Worm (Caenorhabditis elegans) whole organism, mixed stage, embryonic: ENCODE results near the gene ssp-34.

Experiments
- M03D4.4 ChIP-seq: sonication (generic microtip); optimal IDR thresholded peaks from 2 replicates; lab custom pipeline; 2017; ENCODE audit warnings: mild to moderate bottlenecking, missing genetic modification characterization, missing compliant biosample characterization
- bed-3 ChIP-seq: fragments of 200-800 bp; sonication (Bioruptor generic); optimal IDR thresholded peaks from 3 replicates; lab custom pipeline; 2018; ENCODE audit warnings: mild to moderate bottlenecking, missing genetic modification characterization, moderate library complexity, missing compliant biosample characterization
- blmp-1 ChIP-seq: fragments of 150-350 bp; optimal IDR thresholded peaks from 2 replicates; lab custom pipeline; 2014; ENCODE audit warnings: missing biosample characterization, missing genetic modification characterization
- ceh-39 ChIP-seq: fragments of 150-350 bp; optimal IDR thresholded peaks from 2 replicates; lab custom pipeline; 2014; ENCODE audit warnings: missing biosample characterization, missing genetic modification characterization
- ceh-83 ChIP-seq: fragments of 200-800 bp; sonication (Bioruptor generic); optimal IDR thresholded peaks from 2 replicates; lab custom pipeline; 2018; ENCODE audit warnings: mild to moderate bottlenecking, missing genetic modification characterization, missing compliant biosample characterization
- ces-1 ChIP-seq: fragments of 150-350 bp; optimal IDR thresholded peaks from 2 replicates; lab custom pipeline; 2014; ENCODE audit warnings: missing biosample characterization, missing genetic modification reagents, missing genetic modification characterization
- drap-1 ChIP-seq: fragments of 200-800 bp; sonication (Bioruptor generic); optimal IDR thresholded peaks from 3 replicates; lab custom pipeline; 2018; ENCODE audit warnings: mild to moderate bottlenecking, missing genetic modification characterization, missing compliant biosample characterization
- elt-3 ChIP-seq: fragments of 150-350 bp; optimal IDR thresholded peaks from 2 replicates; lab custom pipeline; 2014; ENCODE audit warnings: missing biosample characterization, missing genetic modification characterization
- flh-1 ChIP-seq: fragments of 200-800 bp; sonication (Bioruptor generic); optimal IDR thresholded peaks from 2 replicates; lab custom pipeline; 2018; ENCODE audit warnings: mild to moderate bottlenecking, missing genetic modification characterization, moderate library complexity, missing compliant biosample characterization
- ham-2 ChIP-seq: fragments of 200-800 bp; sonication (Bioruptor generic); optimal IDR thresholded peaks from 2 replicates; lab custom pipeline; 2018; ENCODE audit warnings: mild to moderate bottlenecking, missing genetic modification characterization, missing compliant biosample characterization
- hlh-1 ChIP-seq: fragments of 150-350 bp; optimal IDR thresholded peaks from 2 replicates; lab custom pipeline; 2014; ENCODE audit warnings: missing biosample characterization, missing genetic modification reagents, missing genetic modification characterization
- lin-13 ChIP-seq: fragments of 150-350 bp; optimal IDR thresholded peaks from 2 replicates; lab custom pipeline; 2014; ENCODE audit warnings: missing biosample characterization, missing genetic modification characterization
- lin-32 ChIP-seq: fragments of 200-800 bp; sonication (Bioruptor generic); optimal IDR thresholded peaks from 2 replicates; lab custom pipeline; 2018; ENCODE audit warnings: mild to moderate bottlenecking, missing genetic modification characterization, missing compliant biosample characterization
- lsy-2 ChIP-seq: fragments of 150-350 bp; optimal IDR thresholded peaks from 2 replicates; lab custom pipeline; 2014; ENCODE audit warnings: missing biosample characterization, missing genetic modification characterization
- mab-5 ChIP-seq: fragments of 150-350 bp; optimal IDR thresholded peaks from 2 replicates; lab custom pipeline; 2014; ENCODE audit warnings: missing biosample characterization, missing genetic modification characterization
- mep-1 ChIP-seq: fragments of 150-350 bp; optimal IDR thresholded peaks from 2 replicates; lab custom pipeline; 2017; ENCODE audit warnings: missing biosample characterization, missing genetic modification reagents, missing genetic modification characterization, inconsistent platforms
- mls-2 ChIP-seq: sonication (generic microtip); optimal IDR thresholded peaks from 2 replicates; lab custom pipeline; 2016; ENCODE audit warnings: mild to moderate bottlenecking, missing genetic modification characterization, moderate library complexity, missing compliant biosample characterization
- nhr-2 ChIP-seq: fragments of 150-350 bp; optimal IDR thresholded peaks from 2 replicates; lab custom pipeline; 2014; ENCODE audit warnings: missing biosample characterization, missing genetic modification characterization
- nhr-237 ChIP-seq: fragments of 150-350 bp; optimal IDR thresholded peaks from 2 replicates; lab custom pipeline; 2014; ENCODE audit warnings: missing biosample characterization, missing genetic modification characterization
- nhr-76 ChIP-seq: sonication (generic microtip); optimal IDR thresholded peaks from 2 replicates; lab custom pipeline; 2017; ENCODE audit warnings: missing biosample characterization, missing genetic modification characterization
- pha-4 ChIP-seq: fragments of 150-350 bp; optimal IDR thresholded peaks from 2 replicates; lab custom pipeline; 2018; ENCODE audit warnings: missing biosample characterization, missing genetic modification reagents, missing genetic modification characterization
- sptf-1 ChIP-seq: sonication (generic microtip); optimal IDR thresholded peaks from 2 replicates; lab custom pipeline; 2017; ENCODE audit warnings: mild to moderate bottlenecking, missing genetic modification characterization, moderate library complexity, missing compliant biosample characterization
- tbx-8 ChIP-seq: fragments of 200-800 bp; sonication (Bioruptor generic); optimal IDR thresholded peaks from 2 replicates; lab custom pipeline; 2018; ENCODE audit warnings: mild to moderate bottlenecking, missing genetic modification characterization, moderate library complexity, missing compliant biosample characterization
- unc-120 ChIP-seq: sonication (generic microtip); optimal IDR thresholded peaks from 2 replicates; lab custom pipeline; 2017; ENCODE audit warnings: missing genetic modification characterization, missing compliant biosample characterization; ENCODE audit not compliant: poor library complexity, severe bottlenecking
- unc-39 ChIP-seq: fragments of 150-350 bp; optimal IDR thresholded peaks from 2 replicates; lab custom pipeline; 2014; ENCODE audit warnings: missing biosample characterization, missing genetic modification characterization
- unc-62 ChIP-seq: fragments of 150-350 bp; optimal IDR thresholded peaks from 2 replicates; lab custom pipeline; 2014; ENCODE audit warnings: missing biosample characterization, missing genetic modification reagents, missing genetic modification characterization
- zip-8 ChIP-seq: fragments of 150-350 bp; optimal IDR thresholded peaks from 2 replicates; lab custom pipeline; 2014; ENCODE audit warnings: missing biosample characterization, missing genetic modification characterization
- ztf-11 ChIP-seq: fragments of 150-350 bp; optimal IDR thresholded peaks from 2 replicates; lab custom pipeline; 2014; ENCODE audit warnings: missing biosample characterization, missing genetic modification characterization

ssp-34 gene

DNA sequence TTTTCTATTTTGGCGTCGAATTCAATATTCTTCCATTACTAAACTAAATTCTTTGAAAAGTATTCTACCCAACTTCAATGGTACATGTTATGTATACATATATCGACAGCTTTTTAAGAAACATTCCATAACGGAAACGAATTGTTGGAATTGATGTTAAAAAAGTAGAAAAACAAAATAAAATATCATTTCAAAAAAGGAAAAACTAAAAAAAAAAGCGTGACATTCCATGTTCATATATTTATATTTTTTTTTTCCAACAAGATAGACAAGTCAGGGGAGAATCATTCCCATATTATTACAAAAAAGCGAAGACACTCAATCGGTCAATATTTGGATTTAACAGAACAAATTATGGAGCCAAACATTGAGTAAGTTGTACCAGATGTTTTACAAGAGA lies 33.2 kb downstream of the ssp-34 start, which contains the start of gene R102.10:
Gene R102.10 (plus strand): TSS at position 301 of the 400 bp plus-strand sequence.
- TF ChIP-seq zip-8 (tag; lab: Kevin White, UChicago) = no peak
- TF ChIP-seq mep-1 = no peak
- TF ChIP-seq ztf-11 (tag; lab: Kevin White, UChicago) = no peak
- no peak for TF ChIP-seq mab-5
- TF ChIP-seq ces-1 (GFP tag; lab: Kevin White, UChicago) = no peak
- TF ChIP-seq flh-1 (GFP tag; lab: Kevin White, UChicago) = no peak
- no peak for TF ChIP-seq unc-39 (tag; lab: Kevin White, UChicago)

DNA sequence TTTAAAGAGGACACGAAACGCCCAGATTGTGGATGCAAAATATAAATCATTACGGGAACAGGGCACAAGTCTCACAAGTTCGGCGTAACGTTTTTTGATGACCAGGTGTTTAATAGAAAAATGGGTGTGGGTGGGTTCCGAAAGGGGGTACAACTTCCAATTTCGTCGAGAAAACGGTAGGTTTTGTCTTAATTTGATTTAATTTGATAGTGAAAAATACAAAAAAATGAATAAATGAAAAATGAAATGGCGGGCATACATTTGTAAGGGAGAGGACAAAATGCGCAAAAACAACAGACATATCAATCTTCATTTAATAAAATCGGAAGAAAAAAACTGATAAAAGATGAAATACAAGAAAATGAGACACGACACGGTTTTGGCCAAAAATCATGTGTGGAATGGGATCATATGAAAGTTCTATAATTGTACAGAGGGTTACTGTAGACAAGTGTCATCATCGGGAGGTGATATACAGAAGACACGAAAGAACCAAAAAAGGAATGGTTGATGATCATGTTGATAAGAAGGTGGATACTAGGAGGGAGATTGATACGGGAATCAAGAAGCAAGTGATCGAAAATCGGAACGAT lies 36.4 kb downstream of the ssp-34 start:
- TF ChIP-seq ceh-39 (tag; lab: Kevin White, UChicago) (no peak), flh-1 (GFP tag; lab: Kevin White, UChicago) (no peak), ceh-83 (GFP tag; lab: Kevin White, UChicago) (no peak), unc-62 (no peak), nhr-2 (tag; lab: Kevin White, UChicago) (no peak), sptf-1 (no peak), elt-3 (tag; lab: Kevin White, UChicago) (no peak), zip-8 (tag; lab: Kevin White, UChicago) (no peak)

DNA sequence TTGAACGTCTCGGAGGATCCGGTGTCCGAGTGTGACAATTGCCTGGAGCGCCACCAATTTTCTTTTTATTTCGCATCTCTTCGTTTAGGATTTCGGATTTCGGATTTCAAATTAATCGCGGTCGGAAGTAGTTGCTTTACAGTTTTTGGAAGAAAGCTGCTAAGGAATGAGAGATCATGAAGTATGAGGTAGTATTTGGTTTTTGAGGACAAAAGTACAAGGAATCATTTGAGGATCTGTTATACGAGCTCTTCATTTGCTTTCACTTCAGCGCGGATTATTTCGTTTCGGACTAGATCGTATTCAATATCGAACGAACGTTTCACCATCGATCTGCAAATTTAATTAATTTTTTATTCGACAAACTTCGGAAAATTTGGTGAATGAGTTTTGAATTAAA lies 38.7 kb downstream of the ssp-34 start, which contains the start of gene R102.11:
Gene R102.11 (minus strand): TSS at position 101 of the 400 bp plus-strand sequence.
- TF ChIP-seq sptf-1 (no peak), elt-3 (tag; lab: Kevin White, UChicago) (no peak), nhr-76 (tag; lab: Kevin White, UChicago) (no peak), unc-39 (tag; lab: Kevin White, UChicago) (no peak), blmp-1 (tag; lab: Kevin White, UChicago) (no peak), hlh-1 (tag; lab: Kevin White, UChicago) (no peak), unc-62 (no peak), nhr-237 (tag; lab: Kevin White, UChicago) (no peak), mls-2 (tag; lab: Kevin White, UChicago) (no peak)
- TF ChIP-seq, all 35 proteins: peak for 0

DNA sequence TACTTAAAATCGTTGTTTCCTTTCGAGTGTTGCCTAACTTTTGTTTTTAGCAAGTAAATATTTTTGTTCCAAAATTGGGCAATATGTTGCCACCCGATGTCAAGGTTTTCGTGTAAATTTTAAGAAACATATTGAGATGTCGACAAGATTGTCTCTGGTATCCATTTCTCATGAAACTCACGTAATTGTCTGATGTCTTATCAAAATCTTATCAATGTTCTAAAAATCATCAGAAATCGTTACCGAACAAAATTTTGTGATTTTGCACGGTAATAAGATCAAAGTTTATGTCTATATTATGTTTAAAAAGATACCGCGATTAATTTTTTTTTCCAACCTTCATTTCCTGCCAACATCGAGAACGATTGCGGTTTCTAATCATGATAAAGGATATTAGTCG lies 39.4 kb downstream of the ssp-34 start:
- TF ChIP-seq nhr-237 (tag; lab: Kevin White, UChicago) (no peak), blmp-1 (tag; lab: Kevin White, UChicago) (no peak), unc-62 (no peak), hlh-1 (tag; lab: Kevin White, UChicago) (no peak), pha-4 (tag; lab: Kevin White, UChicago) (no peak), mep-1 (no peak), elt-3 (tag; lab: Kevin White, UChicago) (no peak), lin-13 (tag; lab: Kevin White, UChicago) (no peak), ceh-83 (GFP tag; lab: Kevin White, UChicago) (no peak), unc-120 (no peak), zip-8 (tag; lab: Kevin White, UChicago) (no peak), mls-2 (tag; lab: Kevin White, UChicago) (no peak), nhr-2 (tag; lab: Kevin White, UChicago) (no peak), bed-3 (no peak), lin-32 (GFP tag; lab: Kevin White, UChicago) (no peak), M03D4.4 (tag; lab: Kevin White, UChicago) (no peak), ztf-11 (tag; lab: Kevin White, UChicago) (no peak), ham-2 (no peak)

DNA sequence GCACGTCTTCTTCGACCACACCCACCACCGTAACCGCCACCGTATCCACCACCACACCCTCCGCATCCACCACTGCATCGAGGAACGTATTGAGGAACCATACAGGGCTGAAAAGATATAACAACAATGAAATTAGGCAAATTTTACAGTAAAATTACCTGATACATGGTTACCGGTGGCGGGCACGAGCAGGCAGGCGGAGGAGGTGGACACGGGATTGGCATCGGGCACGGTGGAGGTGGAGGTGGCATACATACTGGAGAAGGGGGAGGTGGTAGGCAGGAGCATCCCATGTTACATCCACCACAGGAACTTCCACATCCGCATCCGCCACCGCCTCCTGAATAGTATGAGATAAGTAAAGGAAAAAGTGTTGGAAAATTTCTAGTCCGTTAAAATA lies 39.9 kb downstream of the ssp-34 start:
- TF ChIP-seq mls-2 (tag; lab: Kevin White, UChicago) (no peak), drap-1 (GFP tag; lab: Kevin White, UChicago) (no peak), pha-4 (tag; lab: Kevin White, UChicago) (no peak), unc-39 (tag; lab: Kevin White, UChicago) (no peak), ham-2 (no peak)

DNA sequence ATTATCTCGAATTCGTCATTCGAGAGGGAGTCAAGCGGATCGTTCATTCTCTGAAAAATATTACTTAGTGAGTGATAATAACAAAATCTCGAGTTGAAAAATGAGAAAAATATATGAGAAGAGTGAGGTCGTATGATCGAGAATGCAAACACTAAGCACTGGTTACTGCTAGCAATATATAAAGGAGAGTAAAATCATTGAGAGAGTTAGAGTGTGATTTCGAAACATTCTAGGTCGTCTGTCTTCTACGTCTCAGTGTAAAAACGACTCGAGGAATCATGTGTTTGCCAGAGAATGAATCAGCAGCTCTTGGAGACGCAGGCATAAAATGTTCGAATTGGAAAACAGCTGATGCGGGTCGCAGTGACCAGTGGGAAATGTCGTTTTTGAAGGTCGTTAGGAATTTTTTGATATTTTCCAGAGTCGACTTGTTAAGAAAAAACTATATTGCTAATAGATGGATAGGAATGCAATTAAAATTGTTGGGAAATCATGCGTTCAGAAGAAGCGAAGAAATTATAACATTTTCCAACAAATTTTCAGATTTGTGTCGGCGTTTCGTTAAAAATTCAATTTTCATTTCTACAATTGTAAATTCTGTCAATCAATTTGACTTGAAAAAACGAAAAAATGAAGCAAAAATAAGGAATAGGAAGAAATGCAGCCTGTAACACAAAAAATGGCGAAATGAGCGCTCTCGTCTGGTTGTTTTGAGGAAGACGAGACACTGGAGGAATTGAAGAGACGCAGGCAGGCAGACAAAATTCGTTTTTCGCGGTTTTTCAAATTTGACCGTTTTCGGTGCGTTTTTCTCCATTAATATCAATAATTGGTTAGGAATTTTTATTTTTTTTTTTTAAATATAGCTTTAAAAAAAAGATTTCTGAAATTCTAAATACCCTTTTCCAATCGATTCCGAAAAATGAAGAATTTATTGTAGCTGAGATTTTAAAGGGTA lies 41.1 kb downstream of the ssp-34 start, which contains the start of gene allo-1:
Gene allo-1 (minus strand): TSS at position 51 of the 958 bp plus-strand sequence.
- TF ChIP-seq lsy-2 (tag; lab: Kevin White, UChicago) = peak; percentile 10
- TF ChIP-seq hlh-1 (tag; lab: Kevin White, UChicago) = peak; percentile 95
- TF ChIP-seq nhr-237 (tag; lab: Kevin White, UChicago) = no peak
- TF ChIP-seq pha-4 (tag; lab: Kevin White, UChicago) = no peak
- no peak for TF ChIP-seq tbx-8
